Worm (Caenorhabditis elegans) whole organism, L1 larva: ENCODE measurements around the gene ntl-2.

Experiments used
- C04F5.9 ChIP-seq: sonication (generic microtip); optimal IDR thresholded peaks from 2 replicates; lab custom pipeline; 2016; ENCODE audit warnings: missing genetic modification characterization, missing compliant biosample characterization
- C34B4.2 ChIP-seq: sonication (generic microtip); optimal IDR thresholded peaks from 2 replicates; lab custom pipeline; 2017; ENCODE audit warnings: mild to moderate bottlenecking, missing genetic modification characterization, missing compliant biosample characterization
- F16B12.6 ChIP-seq: fragments of 150-350 bp; optimal IDR thresholded peaks from 2 replicates; lab custom pipeline; 2014; ENCODE audit warnings: missing biosample characterization, missing genetic modification characterization
- aha-1 ChIP-seq: fragments of 150-350 bp; optimal IDR thresholded peaks from 2 replicates; lab custom pipeline; 2014; ENCODE audit warnings: missing biosample characterization, missing genetic modification characterization
- alr-1 ChIP-seq: fragments of 200-800 bp; sonication (Bioruptor generic); optimal IDR thresholded peaks from 2 replicates; lab custom pipeline; 2018; ENCODE audit warnings: borderline replicate concordance, mild to moderate bottlenecking, missing genetic modification characterization, missing compliant biosample characterization
- ama-1 ChIP-seq: fragments of 150-350 bp; optimal IDR thresholded peaks from 2 replicates; lab custom pipeline; 2014
- blmp-1 ChIP-seq: fragments of 150-350 bp; optimal IDR thresholded peaks from 2 replicates; lab custom pipeline; 2014; ENCODE audit warnings: missing biosample characterization, missing genetic modification characterization
- ceh-63 ChIP-seq: fragments of 200-800 bp; sonication (Bioruptor generic); optimal IDR thresholded peaks from 2 replicates; lab custom pipeline; 2018; ENCODE audit warnings: mild to moderate bottlenecking, missing genetic modification characterization, missing compliant biosample characterization
- ceh-8 ChIP-seq: fragments of 200-800 bp; sonication (Bioruptor generic); optimal IDR thresholded peaks from 2 replicates; lab custom pipeline; 2018; ENCODE audit warnings: mild to moderate bottlenecking, missing genetic modification characterization, moderate library complexity, missing compliant biosample characterization
- ceh-88 ChIP-seq: fragments of 200-800 bp; sonication (Bioruptor generic); IDR thresholded peaks from 2 replicates; pipeline ENCODE4 v1.3.6; 2022; ENCODE audit warnings: missing genetic modification characterization, missing compliant biosample characterization
- ceh-90 ChIP-seq: sonication (generic microtip); optimal IDR thresholded peaks from 2 replicates; lab custom pipeline; 2016; ENCODE audit warnings: missing genetic modification characterization, missing compliant biosample characterization
- ces-1 ChIP-seq: fragments of 150-350 bp; optimal IDR thresholded peaks from 2 replicates; lab custom pipeline; 2014; ENCODE audit warnings: missing biosample characterization, missing genetic modification reagents, missing genetic modification characterization
- dpl-1 ChIP-seq, 3 experiments: fragments of 150-350 bp in 2 of 3; sonication (generic microtip) in 1 of 3; optimal IDR thresholded peaks; 2 replicates each; lab custom pipeline; 2014 to 2017; ENCODE audit warnings: missing biosample characterization in 3 of 3, missing genetic modification characterization in 3 of 3, missing genetic modification reagents in 3 of 3
- dsc-1 ChIP-seq: sonication (generic microtip); optimal IDR thresholded peaks from 2 replicates; lab custom pipeline; 2016; ENCODE audit warnings: mild to moderate bottlenecking, missing genetic modification characterization, missing compliant biosample characterization
- efl-3 ChIP-seq: fragments of 200-800 bp; sonication (Bioruptor generic); optimal IDR thresholded peaks from 2 replicates; lab custom pipeline; 2018; ENCODE audit warnings: mild to moderate bottlenecking, missing genetic modification characterization, missing compliant biosample characterization
- egl-27 ChIP-seq, 2 experiments: fragments of 150-350 bp in 1 of 2; sonication (generic microtip); optimal IDR thresholded peaks; 3 replicates each; lab custom pipeline; 2017 to 2018; ENCODE audit warnings: missing biosample characterization in 2 of 2, missing genetic modification characterization in 2 of 2, missing genetic modification reagents in 2 of 2
- elt-3 ChIP-seq, 6 experiments: fragments of 150-350 bp in 1 of 6; sonication (generic microtip); optimal IDR thresholded peaks; 2 replicates each; lab custom pipeline; 2017 to 2018; ENCODE audit warnings: missing biosample characterization in 6 of 6, missing genetic modification characterization in 6 of 6, inconsistent platforms in 1 of 6
- fkh-10 ChIP-seq: sonication (generic microtip); optimal IDR thresholded peaks from 2 replicates; lab custom pipeline; 2017; ENCODE audit warnings: missing biosample characterization, missing genetic modification reagents, missing genetic modification characterization
- fkh-4 ChIP-seq: sonication (generic microtip); optimal IDR thresholded peaks from 2 replicates; lab custom pipeline; 2016; ENCODE audit warnings: missing compliant biosample characterization, missing genetic modification characterization, borderline replicate concordance
- fkh-8 ChIP-seq: sonication (generic microtip); optimal IDR thresholded peaks from 2 replicates; lab custom pipeline; 2016; ENCODE audit warnings: mild to moderate bottlenecking, missing genetic modification characterization, missing compliant biosample characterization
- fos-1 ChIP-seq: fragments of 150-350 bp; optimal IDR thresholded peaks from 2 replicates; lab custom pipeline; 2014; ENCODE audit warnings: missing biosample characterization, missing genetic modification characterization
- irx-1 ChIP-seq: sonication (generic microtip); optimal IDR thresholded peaks from 2 replicates; lab custom pipeline; 2016; ENCODE audit warnings: missing genetic modification characterization, missing compliant biosample characterization
- isw-1 ChIP-seq: fragments of 200-800 bp; sonication (Bioruptor generic); IDR thresholded peaks from 2 replicates; pipeline ENCODE4 v1.3.6; 2022; ENCODE audit warnings: missing genetic modification characterization, missing compliant biosample characterization
- jun-1 ChIP-seq: fragments of 150-350 bp; optimal IDR thresholded peaks from 2 replicates; lab custom pipeline; 2014; ENCODE audit warnings: missing biosample characterization, missing genetic modification reagents, missing genetic modification characterization
- lin-14 ChIP-seq: fragments of 200-800 bp; sonication (Bioruptor generic); optimal IDR thresholded peaks from 2 replicates; lab custom pipeline; 2018; ENCODE audit warnings: mild to moderate bottlenecking, missing genetic modification characterization, moderate library complexity, missing compliant biosample characterization
- lin-15B ChIP-seq: fragments of 150-350 bp; sonication (generic microtip); optimal IDR thresholded peaks from 3 replicates; lab custom pipeline; 2014; ENCODE audit warnings: missing biosample characterization, missing genetic modification characterization
- lin-35 ChIP-seq, 2 experiments: fragments of 150-350 bp; optimal IDR thresholded peaks; 2 replicates each; lab custom pipeline; 2014; ENCODE audit warnings: missing biosample characterization in 2 of 2, missing genetic modification characterization in 2 of 2, missing genetic modification reagents in 2 of 2
- lin-39 ChIP-seq: fragments of 150-350 bp; optimal IDR thresholded peaks from 2 replicates; lab custom pipeline; 2014; ENCODE audit warnings: missing biosample characterization, missing genetic modification reagents, missing genetic modification characterization
- lir-3 ChIP-seq: sonication (generic microtip); optimal IDR thresholded peaks from 2 replicates; lab custom pipeline; 2016; ENCODE audit warnings: mild to moderate bottlenecking, missing genetic modification characterization, moderate library complexity, missing compliant biosample characterization; ENCODE audit not compliant: poor library complexity
- mab-9 ChIP-seq: fragments of 200-800 bp; sonication (Bioruptor generic); IDR thresholded peaks from 2 replicates; pipeline ENCODE4 v1.3.6; 2022; ENCODE audit warnings: missing genetic modification reagents, missing genetic modification characterization, missing compliant biosample characterization
- mdl-1 ChIP-seq, 2 experiments: fragments of 150-350 bp; optimal IDR thresholded peaks; 2 replicates each; lab custom pipeline; 2014 to 2017; ENCODE audit warnings: missing biosample characterization in 2 of 2, missing genetic modification characterization in 2 of 2, inconsistent platforms in 1 of 2
- mef-2 ChIP-seq: fragments of 150-350 bp; optimal IDR thresholded peaks from 2 replicates; lab custom pipeline; 2014; ENCODE audit warnings: missing biosample characterization, missing genetic modification characterization
- nhr-12 ChIP-seq: sonication (generic microtip); optimal IDR thresholded peaks from 2 replicates; lab custom pipeline; 2017; ENCODE audit warnings: missing biosample characterization, missing genetic modification characterization
- nhr-19 ChIP-seq: fragments of 200-800 bp; sonication (Bioruptor generic); conservative IDR thresholded peaks from 2 replicates; pipeline ENCODE4 v1.3.6; 2022; ENCODE audit warnings: missing genetic modification characterization, missing compliant biosample characterization
- nhr-237 ChIP-seq: fragments of 150-350 bp; optimal IDR thresholded peaks from 2 replicates; lab custom pipeline; 2014; ENCODE audit warnings: missing biosample characterization, missing genetic modification characterization
- nhr-71 ChIP-seq: sonication (generic microtip); optimal IDR thresholded peaks from 2 replicates; lab custom pipeline; 2016; ENCODE audit warnings: mild to moderate bottlenecking, missing genetic modification characterization, moderate library complexity, missing compliant biosample characterization
- nhr-77 ChIP-seq: fragments of 150-350 bp; optimal IDR thresholded peaks from 2 replicates; lab custom pipeline; 2014; ENCODE audit warnings: missing biosample characterization, missing genetic modification characterization
- nhr-84 ChIP-seq: sonication (generic microtip); optimal IDR thresholded peaks from 2 replicates; lab custom pipeline; 2017; ENCODE audit warnings: missing biosample characterization, missing genetic modification characterization
- nhr-85 ChIP-seq: sonication (generic microtip); peaks from one replicate; lab custom pipeline; 2016; ENCODE audit warnings: missing genetic modification characterization, inconsistent platforms, missing compliant biosample characterization
- nhr-90 ChIP-seq: sonication (generic microtip); optimal IDR thresholded peaks from 2 replicates; lab custom pipeline; 2016; ENCODE audit warnings: mild to moderate bottlenecking, missing genetic modification characterization, missing compliant biosample characterization; ENCODE audit not compliant: poor library complexity
- pqm-1 ChIP-seq: sonication (generic microtip); optimal IDR thresholded peaks from 3 replicates; lab custom pipeline; 2017; ENCODE audit warnings: missing biosample characterization, missing genetic modification characterization
- rnt-1 ChIP-seq: sonication (generic microtip); optimal IDR thresholded peaks from 2 replicates; lab custom pipeline; 2016; ENCODE audit warnings: mild to moderate bottlenecking, missing genetic modification characterization, moderate library complexity, missing compliant biosample characterization
- snu-23 ChIP-seq: sonication (generic microtip); optimal IDR thresholded peaks from 2 replicates; lab custom pipeline; 2016; ENCODE audit warnings: missing genetic modification characterization, missing compliant biosample characterization
- sptf-1 ChIP-seq: fragments of 150-350 bp; optimal IDR thresholded peaks from 2 replicates; lab custom pipeline; 2014; ENCODE audit warnings: missing biosample characterization, missing genetic modification characterization
- sup-37 ChIP-seq: fragments of 200-800 bp; sonication (Bioruptor generic); optimal IDR thresholded peaks from 2 replicates; lab custom pipeline; 2018; ENCODE audit warnings: mild to moderate bottlenecking, missing genetic modification characterization, missing compliant biosample characterization
- tbx-2 ChIP-seq: sonication (generic microtip); optimal IDR thresholded peaks from 2 replicates; lab custom pipeline; 2016; ENCODE audit warnings: missing genetic modification characterization, missing compliant biosample characterization
- tlp-1 ChIP-seq: fragments of 150-350 bp; optimal IDR thresholded peaks from 2 replicates; lab custom pipeline; 2014; ENCODE audit warnings: missing biosample characterization, missing genetic modification characterization
- unc-62 ChIP-seq: fragments of 150-350 bp; optimal IDR thresholded peaks from 2 replicates; lab custom pipeline; 2014; ENCODE audit warnings: missing biosample characterization, missing genetic modification reagents, missing genetic modification characterization
- unc-98 ChIP-seq: fragments of 200-800 bp; sonication (Bioruptor generic); IDR thresholded peaks from 2 replicates; pipeline ENCODE4 v1.3.6; 2022; ENCODE audit warnings: missing genetic modification characterization, missing compliant biosample characterization
- vab-15 ChIP-seq: sonication (generic microtip); optimal IDR thresholded peaks from 2 replicates; lab custom pipeline; 2017; ENCODE audit warnings: missing genotype, mild to moderate bottlenecking, missing genetic modification characterization, missing compliant biosample characterization
- xbp-1 ChIP-seq: sonication (generic microtip); optimal IDR thresholded peaks from 2 replicates; lab custom pipeline; 2016; ENCODE audit warnings: missing genetic modification characterization, missing compliant biosample characterization

Gene ntl-2

DNA sequence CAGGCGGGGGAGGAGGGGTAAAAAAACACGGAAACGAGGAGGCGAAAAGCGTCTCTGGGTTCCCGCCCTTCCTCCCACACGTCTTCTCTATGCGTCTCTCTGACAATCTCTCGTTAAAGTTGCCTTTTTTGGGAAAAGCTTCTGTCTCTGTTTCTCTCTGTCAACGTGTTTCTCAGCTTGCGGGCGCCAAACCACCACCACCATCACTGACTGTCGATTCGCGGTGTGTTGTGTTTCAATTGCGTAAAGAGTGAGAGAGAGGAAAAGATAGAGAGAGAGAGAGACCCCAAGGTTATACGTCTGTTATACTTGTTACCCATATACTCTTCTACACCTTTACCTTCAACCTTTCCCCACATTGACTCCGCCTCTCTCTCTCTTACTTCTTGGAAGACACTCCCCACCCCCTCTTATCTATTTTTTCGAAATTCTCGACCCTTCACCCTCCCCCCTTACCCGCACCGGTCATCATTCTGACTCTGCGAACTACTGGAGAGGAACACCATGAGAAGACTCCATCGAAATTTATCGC, 16.3 kb upstream of the ntl-2 start, which contains the start of gene mlt-7 (continued):
- TF ChIP-seq mdl-1 (tag; optimal IDR thresholded peaks at IDR 0.05; lab: Kevin White, UChicago) (no peak), ama-1 (lab: Kevin White, UChicago) (no peak), ces-1 (GFP tag; lab: Kevin White, UChicago) (no peak)

ce11 chrII:4391072-4391471, 14.8 kb upstream of the ntl-2 start:
- TF ChIP-seq mab-9 (GFP tag; lab: Robert Waterston, UW) (no peak), blmp-1 (tag; lab: Kevin White, UChicago) (peak; percentile 74), nhr-19 (GFP tag; lab: Robert Waterston, UW) (no peak), elt-3 (tag; optimal IDR thresholded peaks at IDR 0.05; lab: Kevin White, UChicago) (peak in 5 of 6 experiments; percentile 5 to 90 (median 76)), unc-98 (no peak), isw-1 (no peak), aha-1 (tag; lab: Kevin White, UChicago) (no peak), lir-3 (tag; lab: Kevin White, UChicago) (no peak), dpl-1 (GFP tag; optimal IDR thresholded peaks at IDR 0.05; lab: Kevin White, UChicago) (no peak), nhr-84 (tag; lab: Kevin White, UChicago) (no peak), lin-39 (no peak), vab-15 (tag; lab: Kevin White, UChicago) (no peak), nhr-237 (tag; lab: Kevin White, UChicago) (no peak), fkh-10 (no peak), fkh-8 (no peak), irx-1 (tag; lab: Kevin White, UChicago) (no peak), C34B4.2 (tag; lab: Kevin White, UChicago) (no peak), C04F5.9 (tag; lab: Kevin White, UChicago) (no peak), mef-2 (tag; lab: Kevin White, UChicago) (no peak), xbp-1 (no peak), sptf-1 (tag; lab: Kevin White, UChicago) (no peak), fos-1 (no peak), ama-1 (lab: Kevin White, UChicago) (no peak), jun-1 (no peak), sup-37 (GFP tag; lab: Kevin White, UChicago) (no peak), nhr-85 (peak; percentile 86), nhr-77 (tag; lab: Kevin White, UChicago) (no peak), ceh-8 (no peak), ceh-88 (no peak), alr-1 (tag; lab: Kevin White, UChicago) (no peak), tbx-2 (tag; lab: Kevin White, UChicago) (no peak), ceh-90 (tag; lab: Kevin White, UChicago) (no peak), egl-27 (tag; optimal IDR thresholded peaks at IDR 0.05; lab: Kevin White, UChicago) (no peak), nhr-71 (peak; percentile 39), efl-3 (GFP tag; lab: Kevin White, UChicago) (no peak), rnt-1 (tag; lab: Kevin White, UChicago) (no peak), pqm-1 (tag; lab: Kevin White, UChicago) (no peak), nhr-90 (tag; lab: Kevin White, UChicago) (no peak), ceh-63 (no peak), unc-62 (GFP tag; lab: Kevin White, UChicago) (no peak), lin-15B (no peak), snu-23 (peak; percentile 39), lin-35 (GFP tag; optimal IDR thresholded peaks at IDR 0.05; lab: Kevin White, UChicago) (peak in 1 of 2 experiments; percentile 5), tlp-1 (tag; lab: Kevin White, UChicago) (no peak), nhr-12 (tag; lab: Kevin White, UChicago) (no peak), lin-14 (GFP tag; lab: Kevin White, UChicago) (peak; percentile 52), fkh-4 (tag; lab: Kevin White, UChicago) (no peak), dsc-1 (no peak), F16B12.6 (tag; lab: Kevin White, UChicago) (no peak)
